Worm (Caenorhabditis elegans) whole organism, early embryonic: ENCODE results near the gene cyp-34A9.

Source experiments
- B0310.2 ChIP-seq: sonication (generic microtip); optimal IDR thresholded peaks from 2 replicates; lab custom pipeline; 2016; ENCODE audit warnings: mild to moderate bottlenecking, missing genetic modification characterization, missing compliant biosample characterization
- F13C5.2 ChIP-seq: sonication (generic microtip); optimal IDR thresholded peaks from 2 replicates; lab custom pipeline; 2017; ENCODE audit warnings: mild to moderate bottlenecking, missing genetic modification characterization, inconsistent platforms, missing compliant biosample characterization
- aly-1 ChIP-seq: sonication (generic microtip); optimal IDR thresholded peaks from 2 replicates; lab custom pipeline; 2016; ENCODE audit warnings: missing genetic modification characterization, missing compliant biosample characterization
- ama-1 ChIP-seq: fragments of 150-350 bp; optimal IDR thresholded peaks from 2 replicates; lab custom pipeline; 2014
- ceh-13 ChIP-seq: fragments of 200-800 bp; sonication (Bioruptor generic); optimal IDR thresholded peaks from 2 replicates; lab custom pipeline; 2018; ENCODE audit warnings: mild to moderate bottlenecking, missing genetic modification characterization, missing compliant biosample characterization
- ceh-36 ChIP-seq: sonication (generic microtip); optimal IDR thresholded peaks from 2 replicates; lab custom pipeline; 2016; ENCODE audit warnings: missing genetic modification characterization, inconsistent platforms, missing compliant biosample characterization
- ets-7 ChIP-seq: sonication (generic microtip); optimal IDR thresholded peaks from 2 replicates; lab custom pipeline; 2016; ENCODE audit warnings: missing genotype, missing genetic modification characterization, missing compliant biosample characterization
- flt-1 ChIP-seq: fragments of 200-800 bp; sonication (Bioruptor generic); IDR thresholded peaks from 2 replicates; pipeline ENCODE4 v1.3.6; 2022; ENCODE audit warnings: missing genetic modification characterization, missing compliant biosample characterization
- hmbx-1 ChIP-seq: sonication (generic microtip); optimal IDR thresholded peaks from 2 replicates; lab custom pipeline; 2016; ENCODE audit warnings: mild to moderate bottlenecking, missing genetic modification characterization, missing compliant biosample characterization
- hmg-4 ChIP-seq: fragments of 200-800 bp; sonication (Bioruptor generic); optimal IDR thresholded peaks from 2 replicates; lab custom pipeline; 2018; ENCODE audit warnings: mild to moderate bottlenecking, missing genetic modification characterization, missing compliant biosample characterization
- hnd-1 ChIP-seq: sonication (generic microtip); optimal IDR thresholded peaks from 2 replicates; lab custom pipeline; 2016; ENCODE audit warnings: missing genetic modification characterization, missing compliant biosample characterization
- pes-1 ChIP-seq: fragments of 200-800 bp; sonication (Bioruptor generic); IDR thresholded peaks from 2 replicates; pipeline ENCODE4 v1.3.6; 2022; ENCODE audit warnings: missing genetic modification reagents, missing genetic modification characterization, missing compliant biosample characterization
- scrt-1 ChIP-seq: fragments of 200-800 bp; sonication (Bioruptor generic); IDR thresholded peaks from 2 replicates; pipeline ENCODE4 v1.3.6; 2022; ENCODE audit warnings: missing genetic modification characterization, missing compliant biosample characterization
- sea-1 ChIP-seq: fragments of 200-800 bp; sonication (Bioruptor generic); conservative IDR thresholded peaks from 2 replicates; pipeline ENCODE4 v1.3.6; 2022; ENCODE audit warnings: missing genetic modification characterization, missing compliant biosample characterization
- tbx-11 ChIP-seq: fragments of 200-800 bp; sonication (Bioruptor generic); IDR thresholded peaks from 2 replicates; pipeline ENCODE4 v1.3.6; 2022; ENCODE audit warnings: missing genetic modification characterization, missing compliant biosample characterization
- tbx-37 ChIP-seq: fragments of 200-800 bp; sonication (Bioruptor generic); conservative IDR thresholded peaks from 2 replicates; pipeline ENCODE4 v1.3.6; 2022; ENCODE audit warnings: missing genetic modification reagents, missing genetic modification characterization, missing compliant biosample characterization
- tra-4 ChIP-seq: sonication (generic microtip); optimal IDR thresholded peaks from 2 replicates; lab custom pipeline; 2017; ENCODE audit warnings: missing genetic modification characterization, missing compliant biosample characterization

cyp-34A9 gene

DNA sequence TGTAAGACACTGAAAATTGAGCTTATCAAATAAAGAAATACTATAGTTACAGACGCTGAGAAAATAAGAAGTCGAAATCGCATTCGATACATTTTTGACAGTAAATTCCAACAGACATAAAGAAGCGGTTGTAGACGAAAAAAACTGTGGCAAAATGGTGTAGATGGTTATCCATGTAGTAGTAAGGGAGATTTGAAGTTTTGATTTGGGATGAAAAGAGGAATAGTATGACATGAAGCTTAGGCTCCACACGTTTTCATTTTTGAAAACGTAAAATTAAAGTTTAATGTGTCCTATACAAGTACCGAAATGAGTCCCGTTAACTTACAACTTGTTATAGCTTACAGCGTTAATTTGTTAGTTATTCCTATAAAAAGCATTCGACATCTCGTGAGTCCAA is 23.7 kb upstream of the cyp-34A9 start, which contains the start of gene K09D9.9:
Gene K09D9.9 (minus strand): TSS at position 101 of the 400 bp plus-strand sequence.
- TF ChIP-seq tbx-37 (GFP tag; lab: Robert Waterston, UW) (no peak), tbx-11 (no peak)

DNA sequence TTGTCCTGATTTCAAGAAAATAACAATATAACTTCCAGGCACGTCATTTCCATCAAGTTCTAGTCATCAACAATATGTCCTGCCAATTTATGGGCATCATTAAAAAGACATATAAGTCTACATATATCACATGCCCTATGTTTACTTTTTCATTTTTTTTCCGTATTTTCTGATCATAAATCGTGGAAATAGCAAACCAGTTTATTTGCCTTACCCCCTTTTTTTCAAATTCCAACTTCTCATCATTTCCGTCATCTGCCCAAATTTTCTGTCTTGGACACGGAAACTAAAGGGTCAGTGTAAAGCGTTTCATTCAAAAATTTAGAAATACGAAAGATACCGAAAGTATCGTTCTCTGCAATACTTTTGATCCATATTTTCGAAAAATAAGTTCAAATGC is 22.0 kb upstream of the cyp-34A9 start:
- no peak for TF ChIP-seq hmbx-1
- TF ChIP-seq ets-7 (tag; lab: Kevin White, UChicago) = no peak
- TF ChIP-seq tra-4 = no peak
- no peak for TF ChIP-seq hmg-4 (GFP tag; lab: Kevin White, UChicago)
- no peak for TF ChIP-seq tbx-37 (GFP tag; lab: Robert Waterston, UW)
- no peak for TF ChIP-seq F13C5.2 (tag; lab: Kevin White, UChicago)
- no peak for TF ChIP-seq ceh-13
- TF ChIP-seq ceh-36 (tag; lab: Kevin White, UChicago) = no peak
- TF ChIP-seq flt-1 (GFP tag; lab: Robert Waterston, UW) = no peak
- no peak for TF ChIP-seq hnd-1
- no peak for TF ChIP-seq aly-1 (tag; lab: Kevin White, UChicago)
- TF ChIP-seq sea-1 = no peak
- no peak for TF ChIP-seq B0310.2
- TF ChIP-seq tbx-11 = no peak

ce11 chrV:3989070-3989469 is 18.7 kb upstream of the cyp-34A9 start, which contains the start of gene nlp-27:
Gene nlp-27 (plus strand): TSS chrV:3989378.
- TF ChIP-seq ceh-13 = no peak
- TF ChIP-seq aly-1 (tag; lab: Kevin White, UChicago) = no peak
- TF ChIP-seq sea-1 = no peak
- no peak for TF ChIP-seq tbx-37 (GFP tag; lab: Robert Waterston, UW)
- no peak for TF ChIP-seq hnd-1
- no peak for TF ChIP-seq B0310.2
- no peak for TF ChIP-seq F13C5.2 (tag; lab: Kevin White, UChicago)
- no peak for TF ChIP-seq hmbx-1
- TF ChIP-seq ama-1 (lab: Kevin White, UChicago) = no peak
- TF ChIP-seq ets-7 (tag; lab: Kevin White, UChicago) = no peak
- no peak for TF ChIP-seq ceh-36 (tag; lab: Kevin White, UChicago)
- no peak for TF ChIP-seq tra-4
- TF ChIP-seq pes-1 (GFP tag; lab: Robert Waterston, UW) = no peak
- TF ChIP-seq scrt-1 (GFP tag; lab: Robert Waterston, UW) = no peak
- TF ChIP-seq tbx-11 = no peak
- no peak for TF ChIP-seq flt-1 (GFP tag; lab: Robert Waterston, UW)
- no peak for TF ChIP-seq hmg-4 (GFP tag; lab: Kevin White, UChicago)

ce11 chrV:3987616-3988015 is 17.3 kb upstream of the cyp-34A9 start, which contains the start of gene nlp-28:
Gene nlp-28 (plus strand): TSS chrV:3987900.
- no peak for TF ChIP-seq ama-1 (lab: Kevin White, UChicago)
- no peak for TF ChIP-seq pes-1 (GFP tag; lab: Robert Waterston, UW)
- no peak for TF ChIP-seq hmg-4 (GFP tag; lab: Kevin White, UChicago)
- TF ChIP-seq aly-1 (tag; lab: Kevin White, UChicago) = no peak
- TF ChIP-seq flt-1 (GFP tag; lab: Robert Waterston, UW) = no peak
- TF ChIP-seq tbx-11 = no peak
- TF ChIP-seq scrt-1 (GFP tag; lab: Robert Waterston, UW) = no peak

DNA sequence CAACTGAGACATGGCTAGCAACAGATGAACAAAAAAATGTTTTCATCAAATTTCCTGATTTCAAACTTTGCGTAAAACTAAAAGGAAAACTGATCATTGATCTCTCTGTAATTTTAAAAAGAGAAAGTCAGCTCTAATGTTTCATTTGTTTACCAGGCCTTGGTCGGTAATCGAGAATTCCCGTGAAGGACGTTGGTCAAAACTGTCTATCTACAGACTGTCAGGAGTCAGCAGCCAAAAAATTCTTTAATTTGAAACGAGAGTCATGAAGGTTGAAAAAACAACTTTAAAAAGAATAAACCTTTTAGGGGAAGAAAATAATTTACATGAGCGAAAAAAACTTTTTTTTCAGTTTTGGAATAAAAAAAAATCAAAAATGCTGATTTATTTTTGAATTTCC is 14.8 kb upstream of the cyp-34A9 start:
- TF ChIP-seq tbx-11 (no peak), ama-1 (lab: Kevin White, UChicago) (no peak), pes-1 (GFP tag; lab: Robert Waterston, UW) (no peak), hmbx-1 (no peak), tra-4 (no peak), ets-7 (tag; lab: Kevin White, UChicago) (no peak), sea-1 (no peak), B0310.2 (no peak), ceh-13 (no peak), F13C5.2 (tag; lab: Kevin White, UChicago) (no peak), flt-1 (GFP tag; lab: Robert Waterston, UW) (no peak), scrt-1 (GFP tag; lab: Robert Waterston, UW) (no peak), tbx-37 (GFP tag; lab: Robert Waterston, UW) (no peak), ceh-36 (tag; lab: Kevin White, UChicago) (no peak), hmg-4 (GFP tag; lab: Kevin White, UChicago) (no peak), hnd-1 (no peak)

DNA sequence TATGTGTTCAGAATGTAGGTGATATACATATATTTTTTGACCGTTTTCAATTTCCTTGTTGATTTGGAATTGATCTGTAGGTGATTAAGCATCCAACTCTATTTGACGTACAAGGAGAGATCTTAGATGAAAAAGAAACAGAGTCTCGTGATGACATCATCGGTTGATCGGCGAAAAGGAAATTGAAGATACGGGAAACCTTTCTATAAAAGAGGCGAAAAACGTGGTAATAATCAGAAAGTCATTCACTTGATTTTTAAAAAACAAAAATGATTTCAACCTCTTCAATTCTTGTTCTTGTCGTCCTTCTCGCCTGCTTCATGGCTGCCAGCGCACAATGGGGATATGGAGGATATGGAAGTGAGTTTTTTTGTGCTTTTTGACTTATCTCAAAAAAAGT is 13.8 kb upstream of the cyp-34A9 start, which contains the start of gene nlp-29:
Gene nlp-29 (plus strand): TSS at position 248 of the 400 bp plus-strand sequence.
- TF ChIP-seq ets-7 (tag; lab: Kevin White, UChicago) (no peak), tbx-11 (no peak), pes-1 (GFP tag; lab: Robert Waterston, UW) (no peak), sea-1 (no peak), hmbx-1 (no peak), tbx-37 (GFP tag; lab: Robert Waterston, UW) (no peak)

ce11 chrV:3981680-3982079 is 11.3 kb upstream of the cyp-34A9 start, which contains the start of gene nlp-30:
Gene nlp-30 (plus strand): TSS chrV:3981980.
- TF ChIP-seq sea-1 (no peak), F13C5.2 (tag; lab: Kevin White, UChicago) (no peak)

- TF ChIP-seq F13C5.2 (tag; lab: Kevin White, UChicago) (no peak), sea-1 (no peak), ets-7 (tag; lab: Kevin White, UChicago) (no peak)
Measured at ce11 chrV:3980228-3980933, 10.0 kb upstream of the cyp-34A9 start.
